Worm (Caenorhabditis elegans) whole organism, L4 larva: ENCODE measurements around the gene Y73C8C.12.

Source experiments
- F44E2.7 ChIP-seq: fragments of 200-800 bp; sonication (Bioruptor generic); IDR thresholded peaks from 2 replicates; pipeline ENCODE4 v2.1.2; 2022; ENCODE audit warnings: missing genetic modification characterization, missing compliant biosample characterization
- ceh-28 ChIP-seq: fragments of 150-350 bp; optimal IDR thresholded peaks from 2 replicates; lab custom pipeline; 2014; ENCODE audit warnings: missing biosample characterization, missing genetic modification reagents, missing genetic modification characterization
- mxl-3 ChIP-seq: fragments of 200-800 bp; sonication (Bioruptor generic); optimal IDR thresholded peaks from 2 replicates; lab custom pipeline; 2018; ENCODE audit warnings: mild to moderate bottlenecking, missing genetic modification characterization, missing compliant biosample characterization
- nhr-237 ChIP-seq: sonication (generic microtip); optimal IDR thresholded peaks from 2 replicates; lab custom pipeline; 2017; ENCODE audit warnings: missing biosample characterization, missing genetic modification characterization
- nhr-28 ChIP-seq: fragments of 150-350 bp; optimal IDR thresholded peaks from 2 replicates; lab custom pipeline; 2014; ENCODE audit warnings: missing biosample characterization, missing genetic modification characterization

- no peak for TF ChIP-seq F44E2.7 (GFP tag; lab: Robert Waterston, UW)
- TF ChIP-seq nhr-237 (tag; lab: Kevin White, UChicago): no peak
- TF ChIP-seq nhr-28 (tag; lab: Kevin White, UChicago): no peak
- TF ChIP-seq ceh-28 (tag; lab: Kevin White, UChicago): no peak
- no peak for TF ChIP-seq mxl-3 (GFP tag; lab: Kevin White, UChicago)
Observed at ce11 chrV:3145241-3145640, 20.2 kb downstream of the Y73C8C.12 start.
